Fruit fly (Drosophila melanogaster) whole organism, embryonic: Measurements from ENCODE around the gene CG31204.
A peak's percentile ranks its signal among the peaks of the same experiment; 100 is the strongest.

Source experiments
- ATbp ChIP-seq: fragments of 200-800 bp; sonication (Bioruptor generic); optimal IDR thresholded peaks from 2 replicates; lab custom pipeline; 2017; ENCODE audit warnings: missing biosample characterization, mild to moderate bottlenecking, missing genetic modification characterization, missing genetic modification reagents
- CG12236 ChIP-seq: fragments of 200-800 bp; sonication (Bioruptor generic); optimal IDR thresholded peaks from 2 replicates; lab custom pipeline; 2016; ENCODE audit warnings: missing biosample characterization, missing genetic modification characterization
- CG1602 ChIP-seq: fragments of 200-800 bp; sonication (Bioruptor generic); optimal IDR thresholded peaks from 3 replicates; lab custom pipeline; 2016; ENCODE audit warnings: missing biosample characterization, missing genetic modification characterization
- CG16779 ChIP-seq: fragments of 200-800 bp; sonication (Bioruptor generic); IDR thresholded peaks from 2 replicates; pipeline ENCODE4 v1.3.6; 2022; ENCODE audit warnings: missing biosample characterization, missing genetic modification characterization
- CG17361 ChIP-seq: fragments of 200-800 bp; sonication (Bioruptor generic); IDR thresholded peaks from 3 replicates; pipeline ENCODE4 v1.3.6; 2022; ENCODE audit warnings: missing biosample characterization, missing genetic modification characterization
- CG17612 ChIP-seq: fragments of 200-800 bp; sonication (Bioruptor generic); IDR thresholded peaks from 2 replicates; pipeline ENCODE4 v1.3.6; 2022; ENCODE audit warnings: missing biosample characterization, missing genetic modification characterization
- CG17802 ChIP-seq: fragments of 200-800 bp; sonication (Bioruptor generic); optimal IDR thresholded peaks from 2 replicates; lab custom pipeline; 2018; ENCODE audit warnings: missing biosample characterization, mild to moderate bottlenecking, missing genetic modification characterization, moderate library complexity
- CG30020 ChIP-seq: fragments of 200-800 bp; optimal IDR thresholded peaks from 2 replicates; lab custom pipeline; 2019; ENCODE audit warnings: missing biosample characterization, mild to moderate bottlenecking, missing genetic modification characterization, moderate library complexity
- CG4424 ChIP-seq: fragments of 200-800 bp; sonication (Bioruptor generic); optimal IDR thresholded peaks from 3 replicates; lab custom pipeline; 2016; ENCODE audit warnings: missing biosample characterization, missing genetic modification characterization
- CG7357 ChIP-seq: fragments of 200-800 bp; sonication (Bioruptor generic); IDR thresholded peaks from 3 replicates; pipeline ENCODE4 v1.3.6; 2022; ENCODE audit warnings: missing biosample characterization, missing genetic modification characterization
- CG7372 ChIP-seq: fragments of 200-800 bp; sonication (Bioruptor generic); IDR thresholded peaks from 2 replicates; pipeline ENCODE4 v1.3.6; 2022; ENCODE audit warnings: missing biosample characterization, missing genetic modification characterization
- CG7786 ChIP-seq: fragments of 200-800 bp; sonication (Bioruptor generic); optimal IDR thresholded peaks from 2 replicates; lab custom pipeline; 2016; ENCODE audit warnings: missing biosample characterization, missing genetic modification characterization
- CG7839 ChIP-seq: fragments of 200-800 bp; sonication (Bioruptor generic); optimal IDR thresholded peaks from 3 replicates; lab custom pipeline; 2018; ENCODE audit warnings: missing biosample characterization, mild to moderate bottlenecking, missing genetic modification characterization, moderate library complexity
- CG8388 ChIP-seq: fragments of 200-800 bp; sonication (Bioruptor generic); optimal IDR thresholded peaks from 2 replicates; lab custom pipeline; 2019; ENCODE audit warnings: missing biosample characterization, mild to moderate bottlenecking, missing genetic modification characterization, moderate library complexity
- CG8478 ChIP-seq: fragments of >200 bp; optimal IDR thresholded peaks from 2 replicates; lab custom pipeline; 2018
- CG9215 ChIP-seq: fragments of 200-800 bp; sonication (Bioruptor generic); IDR thresholded peaks from 2 replicates; pipeline ENCODE4 v1.3.6; 2022; ENCODE audit warnings: missing biosample characterization, missing genetic modification characterization
- CrebB ChIP-seq: fragments of 200-800 bp; sonication (Bioruptor generic); optimal IDR thresholded peaks from 3 replicates; lab custom pipeline; 2018; ENCODE audit warnings: missing biosample characterization, mild to moderate bottlenecking, missing genetic modification characterization
- Doc2 ChIP-seq: fragments of 200-800 bp; sonication (Bioruptor generic); IDR thresholded peaks from 2 replicates; pipeline ENCODE4 v1.3.6; 2022; ENCODE audit warnings: missing biosample characterization, missing genetic modification characterization
- E2f1 ChIP-seq: fragments of 200-800 bp; sonication (Bioruptor generic); IDR thresholded peaks from 2 replicates; pipeline ENCODE4 v1.3.6; 2022; ENCODE audit warnings: missing biosample characterization, missing genetic modification characterization
- Ets65A ChIP-seq: fragments of 200-800 bp; sonication (Bioruptor generic); peaks from one replicate; lab custom pipeline; 2016; ENCODE audit warnings: missing biosample characterization, missing genetic modification characterization
- Fer1 ChIP-seq: fragments of 200-800 bp; sonication (Bioruptor generic); optimal IDR thresholded peaks from 2 replicates; lab custom pipeline; 2017; ENCODE audit warnings: missing biosample characterization, mild to moderate bottlenecking, missing genetic modification characterization
- HLH4C ChIP-seq: fragments of 200-800 bp; sonication (Bioruptor generic); IDR thresholded peaks from 3 replicates; pipeline ENCODE4 v1.3.6; 2022; ENCODE audit warnings: missing biosample characterization, missing genetic modification characterization; ENCODE audit not compliant: partially characterized antibody
- HLH54F ChIP-seq: fragments of 200-800 bp; sonication (Bioruptor generic); optimal IDR thresholded peaks from 3 replicates; lab custom pipeline; 2016; ENCODE audit warnings: missing biosample characterization, missing genetic modification characterization
- HLHmδ ChIP-seq: fragments of 200-800 bp; sonication (Bioruptor generic); optimal IDR thresholded peaks from 2 replicates; lab custom pipeline; 2018; ENCODE audit warnings: missing biosample characterization, mild to moderate bottlenecking, missing genetic modification characterization, moderate library complexity
- HmgZ ChIP-seq: fragments of 200-800 bp; sonication (Bioruptor generic); optimal IDR thresholded peaks from 2 replicates; lab custom pipeline; 2018; ENCODE audit warnings: missing biosample characterization, mild to moderate bottlenecking, missing genetic modification characterization
- Hmx ChIP-seq: fragments of 200-800 bp; sonication (Bioruptor generic); optimal IDR thresholded peaks from 2 replicates; lab custom pipeline; 2016; ENCODE audit warnings: missing biosample characterization, missing genetic modification characterization
- Med ChIP-seq: fragments of 200-800 bp; sonication (Bioruptor generic); peaks from one replicate; lab custom pipeline; 2016; ENCODE audit warnings: missing biosample characterization, missing genetic modification characterization, mild to moderate bottlenecking, inconsistent platforms, moderate library complexity
- Ptx1 ChIP-seq: fragments of 200-800 bp; sonication (Bioruptor generic); IDR thresholded peaks from 2 replicates; pipeline ENCODE4 v1.3.6; 2022; ENCODE audit warnings: missing biosample characterization, missing genetic modification characterization
- Sry-β ChIP-seq: fragments of 200-800 bp; sonication (Bioruptor generic); optimal IDR thresholded peaks from 2 replicates; lab custom pipeline; 2018; ENCODE audit warnings: missing biosample characterization, mild to moderate bottlenecking, missing genetic modification characterization, moderate library complexity
- cato ChIP-seq: fragments of 200-800 bp; sonication (Bioruptor generic); optimal IDR thresholded peaks from 2 replicates; lab custom pipeline; 2016; ENCODE audit warnings: missing biosample characterization, missing genetic modification characterization, borderline replicate concordance
- corto ChIP-seq: fragments of 200-800 bp; sonication (Bioruptor generic); optimal IDR thresholded peaks from 2 replicates; lab custom pipeline; 2016; ENCODE audit warnings: missing biosample characterization, mild to moderate bottlenecking, missing genetic modification characterization, moderate library complexity
- dan ChIP-seq: fragments of 200-800 bp; sonication (Bioruptor generic); IDR thresholded peaks from 2 replicates; pipeline ENCODE4 v1.3.6; 2022; ENCODE audit warnings: missing biosample characterization, missing genetic modification characterization
- fu2 ChIP-seq: fragments of 200-800 bp; sonication (Bioruptor generic); optimal IDR thresholded peaks from 2 replicates; lab custom pipeline; 2016; ENCODE audit warnings: missing biosample characterization, missing genetic modification characterization
- grn ChIP-seq: fragments of 200-800 bp; sonication (Bioruptor generic); optimal IDR thresholded peaks from 3 replicates; lab custom pipeline; 2017; ENCODE audit warnings: missing biosample characterization, missing genetic modification characterization
- lov ChIP-seq, 2 experiments: fragments of 200-800 bp in 1 of 2; fragments of >200 bp in 1 of 2; sonication (Bioruptor generic) in 1 of 2; IDR thresholded peaks in 1 of 2; optimal IDR thresholded peaks in 1 of 2; 2 replicates in 1 of 2; 3 replicates in 1 of 2; pipeline versions ENCODE4 v1.3.6 to Lab custom; 2017 to 2022; ENCODE audit warnings: missing biosample characterization in 1 of 2, missing genetic modification characterization in 1 of 2
- mam ChIP-seq: fragments of 200-800 bp; sonication (Bioruptor generic); optimal IDR thresholded peaks from 3 replicates; lab custom pipeline; 2016; ENCODE audit warnings: missing biosample characterization, missing genetic modification characterization
- mirr ChIP-seq: fragments of 200-800 bp; sonication (Bioruptor generic); optimal IDR thresholded peaks from 3 replicates; lab custom pipeline; 2018; ENCODE audit warnings: missing biosample characterization, mild to moderate bottlenecking, missing genetic modification characterization
- prd ChIP-seq, 3 experiments: fragments of >200 bp in 2 of 3; fragments of 200-800 bp in 1 of 3; sonication (Bioruptor generic) in 1 of 3; optimal IDR thresholded peaks in 2 of 3; IDR thresholded peaks in 1 of 3; 2 replicates in 2 of 3; 3 replicates in 1 of 3; pipeline versions ENCODE4 v1.3.6 to Lab custom; 2017 to 2022; ENCODE audit warnings: missing biosample characterization in 1 of 3, missing genetic modification characterization in 1 of 3
- shn ChIP-seq: fragments of 200-800 bp; sonication (Bioruptor generic); optimal IDR thresholded peaks from 3 replicates; lab custom pipeline; 2016; ENCODE audit warnings: missing biosample characterization, missing genetic modification characterization
- sug ChIP-seq: fragments of 200-800 bp; optimal IDR thresholded peaks from 2 replicates; lab custom pipeline; 2019; ENCODE audit warnings: missing biosample characterization, mild to moderate bottlenecking, missing genetic modification characterization, moderate library complexity
- trem ChIP-seq: fragments of 200-800 bp; optimal IDR thresholded peaks from 3 replicates; lab custom pipeline; 2019; ENCODE audit warnings: missing biosample characterization, mild to moderate bottlenecking, missing genetic modification characterization, moderate library complexity
- zfh1 ChIP-seq: fragments of 200-800 bp; sonication (Bioruptor generic); IDR thresholded peaks from 3 replicates; pipeline ENCODE4 v1.3.6; 2022; ENCODE audit warnings: missing biosample characterization, missing genetic modification characterization

Gene CG31204

DNA sequence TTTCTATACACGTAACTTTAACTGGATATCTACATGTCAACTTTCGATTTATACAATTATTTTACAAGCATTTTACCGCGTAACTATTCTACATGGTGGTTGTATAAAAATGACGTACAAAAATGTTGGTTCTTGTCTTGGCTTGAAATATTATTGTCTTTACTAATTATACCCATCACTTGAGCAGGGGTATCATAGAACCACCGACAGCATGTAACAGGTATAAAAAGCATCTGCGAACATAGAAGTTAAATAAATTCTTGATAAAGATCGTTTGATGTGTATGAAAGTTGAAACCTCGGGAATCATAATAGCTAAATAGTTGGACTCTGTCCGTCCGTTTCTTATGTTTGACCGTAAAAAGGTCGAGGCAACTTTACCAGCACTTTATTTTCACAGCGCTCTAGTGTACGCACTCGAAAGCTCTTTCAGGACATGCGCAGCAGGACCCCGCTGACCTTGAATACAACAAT is 12.1 kb downstream of the CG31204 start (continued):
- TF ChIP-seq Ptx1 (GFP tag; lab: Robert Waterston, UW) (0 out of 2 replicates have a peak, but pooled peaks have one; percentile 31), mirr (no peak), ATbp (peak; percentile 56), lov (optimal IDR thresholded peaks at IDR 0.05; lab: Kevin White, UChicago) (no peak), lov (GFP tag; IDR thresholded peaks at IDR 0.05; lab: Robert Waterston, UW) (no peak), fu2 (peak; percentile 68), CrebB (tag; lab: Kevin White, UChicago) (peak; percentile 41), prd (optimal IDR thresholded peaks at IDR 0.05; lab: Kevin White, UChicago) (no peak), prd (GFP tag; IDR thresholded peaks at IDR 0.05; lab: Robert Waterston, UW) (peak; percentile 54), sug (peak; percentile 29), CG1602 (no peak), E2f1 (0 out of 2 replicates have a peak, but pooled peaks have one; percentile 14), HmgZ (tag; lab: Kevin White, UChicago) (peak; percentile 68), CG17612 (GFP tag; lab: Robert Waterston, UW) (no peak), mam (GFP tag; lab: Kevin White, UChicago) (peak; percentile 62), CG7357 (no peak), HLHmδ (GFP tag; lab: Kevin White, UChicago) (no peak)

DNA sequence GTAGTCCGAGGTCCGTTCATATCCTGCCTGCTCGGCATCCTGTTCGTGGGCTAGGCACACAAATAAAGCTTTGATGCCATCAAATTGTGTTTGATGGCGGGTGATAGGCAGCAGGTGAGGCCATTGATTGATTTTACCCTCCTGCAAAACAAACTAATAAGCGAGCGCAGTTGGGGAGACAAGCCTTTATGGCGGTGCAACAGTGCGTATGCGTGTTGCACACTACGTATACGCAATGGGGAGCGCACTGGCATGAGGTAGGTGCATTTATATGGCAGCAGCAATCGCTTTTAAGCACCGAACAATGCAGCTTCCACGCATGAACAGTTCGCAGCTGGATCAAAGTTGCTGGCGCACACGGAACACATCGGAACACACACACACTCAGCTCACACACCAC is 12.8 kb downstream of the CG31204 start:
- TF ChIP-seq Med (GFP tag; lab: Kevin White, UChicago) (no peak), CG7839 (no peak), CG17802 (tag; lab: Kevin White, UChicago) (no peak), zfh1 (0 out of 3 replicates have a peak, but pooled peaks have one; percentile 39), HLH4C (0 out of 3 replicates have a peak, but pooled peaks have one; percentile 9), CG12236 (GFP tag; lab: Kevin White, UChicago) (no peak), CG7372 (peak; percentile 82), Ets65A (peak; percentile 62), lov (optimal IDR thresholded peaks at IDR 0.05; lab: Kevin White, UChicago) (no peak), lov (GFP tag; IDR thresholded peaks at IDR 0.05; lab: Robert Waterston, UW) (0 out of 3 replicates have a peak, but pooled peaks have one; percentile 28)

DNA sequence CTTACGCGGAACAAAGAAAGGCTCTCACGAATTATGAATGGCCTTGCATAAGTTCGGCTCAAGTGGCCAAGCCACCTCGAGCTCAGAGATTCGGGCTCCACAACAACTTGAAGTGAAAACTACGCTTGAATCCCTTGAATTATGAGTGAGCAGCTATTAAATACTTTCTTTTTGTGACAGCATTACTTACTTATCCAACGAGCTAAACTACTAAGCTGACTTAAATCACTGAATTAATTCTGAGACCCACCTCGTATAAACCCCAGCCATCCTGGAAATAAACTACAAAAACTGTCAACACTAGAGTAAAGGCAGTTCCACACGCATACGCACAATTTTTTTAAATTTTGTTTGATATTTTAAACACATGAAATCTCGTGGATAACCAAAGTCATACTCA is 21.2 kb downstream of the CG31204 start, which contains the start of gene gskt:
Gene gskt (plus strand): TSS at position 301 of the 400 bp plus-strand sequence.
- TF ChIP-seq HLH54F (GFP tag; lab: Kevin White, UChicago) (no peak), cato (GFP tag; lab: Kevin White, UChicago) (no peak), CG9215 (GFP tag; lab: Robert Waterston, UW) (no peak), CG8388 (GFP tag; lab: Kevin White, UChicago) (no peak), CG4424 (no peak), CG16779 (GFP tag; lab: Robert Waterston, UW) (no peak), Hmx (GFP tag; lab: Kevin White, UChicago) (no peak), shn (GFP tag; lab: Kevin White, UChicago) (no peak), grn (GFP tag; lab: Kevin White, UChicago) (no peak), trem (tag; lab: Kevin White, UChicago) (no peak), CG7786 (GFP tag; lab: Kevin White, UChicago) (no peak), corto (GFP tag; lab: Kevin White, UChicago) (no peak), CG17361 (no peak), CG30020 (tag; lab: Kevin White, UChicago) (no peak), Sry-β (no peak), CG8478 (lab: Kevin White, UChicago) (no peak), Fer1 (GFP tag; lab: Kevin White, UChicago) (no peak), Doc2 (no peak), dan (no peak)
- TF ChIP-seq, all 482 proteins: peak for 0
